Worm (Caenorhabditis elegans) whole organism, L4/young adult: ENCODE measurements around the gene nduv-2.

ENCODE experiments used
- W03F9.2 ChIP-seq: fragments of 150-350 bp; optimal IDR thresholded peaks from 2 replicates; lab custom pipeline; 2014; ENCODE audit warnings: missing biosample characterization, missing genetic modification characterization
- dao-5 ChIP-seq: sonication (generic microtip); optimal IDR thresholded peaks from 2 replicates; lab custom pipeline; 2016; ENCODE audit warnings: missing genotype, missing genetic modification characterization, moderate library complexity, missing compliant biosample characterization
- him-1 ChIP-seq: sonication (generic microtip); optimal IDR thresholded peaks from 2 replicates; lab custom pipeline; 2016; ENCODE audit warnings: missing genotype, missing genetic modification reagents, missing genetic modification characterization, missing compliant biosample characterization

nduv-2 gene

DNA sequence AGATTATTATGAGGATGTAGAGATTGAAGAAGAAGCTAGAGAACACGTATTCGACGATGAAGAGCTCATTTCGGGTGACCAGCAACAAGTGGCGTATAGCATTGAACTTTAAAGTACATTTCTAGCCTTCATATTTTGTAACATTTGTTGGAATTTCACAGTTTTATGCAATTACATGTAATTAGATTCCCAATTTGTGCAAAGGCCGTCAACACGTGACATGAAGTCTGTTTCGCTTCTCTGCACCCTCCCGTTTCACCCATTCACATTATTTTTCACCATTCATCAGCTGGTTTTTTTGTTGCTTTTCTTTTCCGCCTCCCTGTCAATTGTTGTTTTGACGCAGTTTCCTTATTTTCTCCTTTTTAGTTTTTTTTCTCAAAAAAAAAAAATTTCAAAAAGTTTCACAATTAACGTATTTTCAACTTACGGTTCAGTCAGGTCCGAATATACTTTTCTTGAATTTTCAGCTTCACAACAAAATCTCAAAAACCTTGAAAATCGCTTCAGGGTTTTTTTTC lies 1.8 kb upstream of the nduv-2 start, which contains the start of gene sde-2:
sde-2 (plus strand) TSS at position 471 of the 521 bp plus-strand sequence.
- TF ChIP-seq dao-5 (tag; lab: Kevin White, UChicago) (no peak), him-1 (tag; lab: Kevin White, UChicago) (no peak), W03F9.2 (no peak)

ce11 chrV:13624424-13624823 lies 943 bp downstream of the nduv-2 start, which contains the start of gene F53F4.11:
Gene F53F4.11 (minus strand): TSS chrV:13624524.
- no peak for TF ChIP-seq him-1 (tag; lab: Kevin White, UChicago)
- TF ChIP-seq dao-5 (tag; lab: Kevin White, UChicago): no peak
- no peak for TF ChIP-seq W03F9.2

ce11 chrV:13621720-13622119 lies 3.6 kb downstream of the nduv-2 start, which contains the start of gene F53F4.16:
Gene F53F4.16 (minus strand): TSS chrV:13621820.
- TF ChIP-seq him-1 (tag; lab: Kevin White, UChicago) (no peak), dao-5 (tag; lab: Kevin White, UChicago) (no peak), W03F9.2 (no peak)

ce11 chrV:13620676-13621075 lies 4.7 kb downstream of the nduv-2 start, which contains the start of gene F53F4.15:
Gene F53F4.15 (plus strand): TSS chrV:13620976.
- TF ChIP-seq W03F9.2 (no peak), dao-5 (tag; lab: Kevin White, UChicago) (no peak), him-1 (tag; lab: Kevin White, UChicago) (no peak)

DNA sequence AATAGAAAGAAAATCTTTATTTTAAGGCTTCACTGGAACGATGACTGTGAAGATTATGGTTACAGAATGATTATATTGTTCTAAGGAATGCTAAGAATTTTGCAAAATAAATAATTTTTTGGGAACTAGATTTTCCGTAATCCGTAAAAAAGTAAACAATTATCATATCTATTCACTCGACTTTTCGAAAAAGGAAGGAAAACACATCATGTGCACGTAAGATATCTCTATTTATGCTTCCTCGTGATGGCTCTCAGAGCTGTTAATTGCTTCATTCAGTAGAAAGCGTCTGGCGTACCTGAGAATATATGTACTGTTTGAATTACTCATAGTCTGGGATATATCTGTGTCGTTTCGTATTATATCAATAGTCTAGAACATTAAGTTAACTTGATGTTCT lies 5.6 kb downstream of the nduv-2 start, which contains the start of gene srd-11:
srd-11 (minus strand) TSS at position 101 of the 400 bp plus-strand sequence.
- TF ChIP-seq dao-5 (tag; lab: Kevin White, UChicago) (no peak), him-1 (tag; lab: Kevin White, UChicago) (no peak), W03F9.2 (no peak)

ce11 chrV:13613870-13614269 lies 11.5 kb downstream of the nduv-2 start, which contains the start of gene F53F4.7:
Gene F53F4.7 (minus strand): TSS chrV:13613970.
- TF ChIP-seq dao-5 (tag; lab: Kevin White, UChicago) (no peak), him-1 (tag; lab: Kevin White, UChicago) (no peak), W03F9.2 (no peak)

DNA sequence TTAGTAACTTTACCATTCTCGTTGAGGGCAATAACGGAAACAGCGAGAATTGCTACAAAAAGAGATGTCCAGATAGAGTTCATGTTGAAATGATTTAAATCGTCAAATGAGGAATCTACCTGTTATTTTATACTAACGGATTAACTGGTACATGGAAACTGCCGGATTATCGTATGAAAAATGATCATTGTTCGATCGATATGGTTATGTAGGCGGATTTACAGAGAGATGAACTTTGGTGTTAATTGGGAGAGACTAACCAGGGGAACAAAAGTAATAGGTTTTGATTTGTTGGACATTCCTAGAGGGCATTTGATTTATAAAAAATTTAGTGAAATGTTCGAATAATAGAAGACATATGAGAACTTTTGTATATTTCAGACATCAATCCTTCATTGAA lies 13.6 kb downstream of the nduv-2 start, which contains the start of gene spig-9:
spig-9 (minus strand) TSS at position 101 of the 400 bp plus-strand sequence.
- no peak for TF ChIP-seq W03F9.2
- no peak for TF ChIP-seq dao-5 (tag; lab: Kevin White, UChicago)
- TF ChIP-seq him-1 (tag; lab: Kevin White, UChicago): no peak

ce11 chrV:13609806-13610205 lies 15.6 kb downstream of the nduv-2 start:
- TF ChIP-seq dao-5 (tag; lab: Kevin White, UChicago) (no peak), W03F9.2 (no peak), him-1 (tag; lab: Kevin White, UChicago) (no peak)

ce11 chrV:13608486-13608885 lies 16.9 kb downstream of the nduv-2 start:
- TF ChIP-seq dao-5 (tag; lab: Kevin White, UChicago) (no peak), W03F9.2 (no peak), him-1 (tag; lab: Kevin White, UChicago) (no peak)

- TF ChIP-seq him-1 (tag; lab: Kevin White, UChicago) (no peak), W03F9.2 (no peak), dao-5 (tag; lab: Kevin White, UChicago) (no peak)
These were observed 18.6 kb downstream of the nduv-2 start, which contains the start of gene fmo-4 for ce11 chrV:13606651-13607242. Gene fmo-4 (minus strand): TSS chrV:13606701.

ce11 chrV:13600882-13601281 lies 24.5 kb downstream of the nduv-2 start, which contains the start of gene rdy-2:
Gene rdy-2 (minus strand): TSS chrV:13600982.
- TF ChIP-seq him-1 (tag; lab: Kevin White, UChicago) (no peak), dao-5 (tag; lab: Kevin White, UChicago) (no peak), W03F9.2 (no peak)

- no peak for TF ChIP-seq dao-5 (tag; lab: Kevin White, UChicago)
- no peak for TF ChIP-seq him-1 (tag; lab: Kevin White, UChicago)
- no peak for TF ChIP-seq W03F9.2
These were observed 27.0 kb downstream of the nduv-2 start for ce11 chrV:13598370-13598769.

ce11 chrV:13593083-13593482 lies 32.3 kb downstream of the nduv-2 start, which contains the start of gene F53F4.4:
Gene F53F4.4 (plus strand): TSS chrV:13593383.
- no peak for TF ChIP-seq him-1 (tag; lab: Kevin White, UChicago)
- no peak for TF ChIP-seq W03F9.2
- no peak for TF ChIP-seq dao-5 (tag; lab: Kevin White, UChicago)

ce11 chrV:13591504-13592174 lies 33.7 kb downstream of the nduv-2 start, which contains the start of gene tbcb-1:
Gene tbcb-1 (plus strand): TSS chrV:13592124.
- TF ChIP-seq W03F9.2 (peak; percentile 23), dao-5 (tag; lab: Kevin White, UChicago) (no peak)
